Worm (Caenorhabditis elegans): ENCODE data around the gene H08M01.1.

DNA sequence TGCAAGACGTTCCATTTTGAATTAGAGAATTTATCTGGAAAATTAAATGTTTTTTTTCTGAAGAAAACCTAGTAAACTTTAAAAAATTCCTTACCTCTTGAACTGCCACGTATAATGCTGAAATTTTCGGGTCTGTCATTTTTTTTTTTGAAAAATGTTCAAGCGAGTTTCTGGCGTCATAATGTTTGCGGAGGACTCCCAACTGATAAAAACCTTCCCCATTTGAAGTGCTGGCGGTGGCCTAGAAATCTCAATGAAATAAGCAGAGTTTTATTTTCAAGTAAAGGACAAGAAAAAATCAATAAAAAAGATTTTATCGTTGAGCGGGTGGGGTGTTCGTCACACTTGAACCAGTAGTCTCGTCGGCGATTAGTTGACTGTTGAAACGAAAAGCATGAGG is 49.5 kb downstream of the H08M01.1 start, which contains the start of gene icap-1:
- TF ChIP-seq npax-4 (tag; optimal IDR thresholded peaks at IDR 0.05) = no peak
- TF ChIP-seq elt-2 (tag; optimal IDR thresholded peaks at IDR 0.05) = no peak
- no peak for TF ChIP-seq pqm-1 (tag; optimal IDR thresholded peaks at IDR 0.05)
- no peak for TF ChIP-seq nfya-1 (tag; optimal IDR thresholded peaks at IDR 0.05)
- TF ChIP-seq nhr-11 (tag; optimal IDR thresholded peaks at IDR 0.05) = no peak
- no peak for TF ChIP-seq pha-4 (tag; optimal IDR thresholded peaks at IDR 0.05)
- no peak for TF ChIP-seq ama-1 (optimal IDR thresholded peaks at IDR 0.05)
- TF ChIP-seq hlh-15 (tag; optimal IDR thresholded peaks at IDR 0.05) = no peak
- TF ChIP-seq ceh-2 (tag; optimal IDR thresholded peaks at IDR 0.05) = no peak
- no peak for TF ChIP-seq lin-11 (tag; optimal IDR thresholded peaks at IDR 0.05)
- no peak for TF ChIP-seq C08G9.2 (tag; optimal IDR thresholded peaks at IDR 0.05)

Measured in whole organism, late embryonic.